Worm (Caenorhabditis elegans) whole organism, L4 larva: Measurements from ENCODE around the gene pxf-1.

Experiments used
- dmd-6 ChIP-seq: fragments of 200-800 bp; sonication (Bioruptor generic); IDR thresholded peaks from 2 replicates; pipeline ENCODE4 v1.3.6; 2022; ENCODE audit warnings: missing genetic modification reagents, missing genetic modification characterization, missing compliant biosample characterization
- jun-1 ChIP-seq: fragments of 150-350 bp; optimal IDR thresholded peaks from 2 replicates; lab custom pipeline; 2014; ENCODE audit warnings: missing biosample characterization, missing genetic modification reagents, missing genetic modification characterization
- mep-1 ChIP-seq: fragments of 150-350 bp; sonication (generic microtip); optimal IDR thresholded peaks from 3 replicates; lab custom pipeline; 2014; ENCODE audit warnings: missing biosample characterization, missing genetic modification characterization
- skn-1 ChIP-seq: fragments of 150-350 bp; optimal IDR thresholded peaks from 2 replicates; lab custom pipeline; 2014; ENCODE audit warnings: missing biosample characterization, missing genetic modification characterization
- unc-39 ChIP-seq: sonication (generic microtip); optimal IDR thresholded peaks from 2 replicates; lab custom pipeline; 2017; ENCODE audit warnings: missing biosample characterization, missing genetic modification characterization
- vab-7 ChIP-seq: fragments of 200-800 bp; sonication (Bioruptor generic); IDR thresholded peaks from 2 replicates; pipeline ENCODE4 v1.3.6; 2022; ENCODE audit warnings: missing genetic modification reagents, missing genetic modification characterization, missing compliant biosample characterization

DNA sequence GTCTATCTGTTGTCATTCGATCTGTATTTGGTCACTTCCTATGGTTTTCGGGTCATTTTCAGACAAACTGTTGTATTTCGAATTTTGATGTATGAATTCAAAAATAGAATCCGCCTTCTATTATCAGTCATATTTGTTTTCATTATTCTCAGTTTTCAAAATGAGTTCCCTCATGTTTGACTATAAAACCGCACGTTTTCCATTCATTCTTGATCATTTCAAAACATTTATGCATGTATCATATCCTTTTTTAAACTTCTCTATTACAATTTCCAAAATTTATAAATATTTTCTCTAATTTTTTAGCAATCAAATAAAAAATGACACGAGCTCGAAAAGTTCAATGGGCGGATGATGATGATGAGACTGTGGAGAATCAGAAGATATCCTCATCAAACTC, 36.3 kb downstream of the pxf-1 start, which contains the start of gene K08F4.12:
- no peak for TF ChIP-seq dmd-6 (GFP tag; lab: Robert Waterston, UW)
- TF ChIP-seq mep-1 = no peak
- TF ChIP-seq skn-1 (tag; lab: Kevin White, UChicago) = no peak
- TF ChIP-seq jun-1 = no peak
- TF ChIP-seq vab-7 (GFP tag; lab: Robert Waterston, UW) = no peak
- TF ChIP-seq unc-39 (tag; lab: Kevin White, UChicago) = no peak
